Worm (Caenorhabditis elegans): Measurements from ENCODE around the gene srg-17.

The srg-17 gene

DNA sequence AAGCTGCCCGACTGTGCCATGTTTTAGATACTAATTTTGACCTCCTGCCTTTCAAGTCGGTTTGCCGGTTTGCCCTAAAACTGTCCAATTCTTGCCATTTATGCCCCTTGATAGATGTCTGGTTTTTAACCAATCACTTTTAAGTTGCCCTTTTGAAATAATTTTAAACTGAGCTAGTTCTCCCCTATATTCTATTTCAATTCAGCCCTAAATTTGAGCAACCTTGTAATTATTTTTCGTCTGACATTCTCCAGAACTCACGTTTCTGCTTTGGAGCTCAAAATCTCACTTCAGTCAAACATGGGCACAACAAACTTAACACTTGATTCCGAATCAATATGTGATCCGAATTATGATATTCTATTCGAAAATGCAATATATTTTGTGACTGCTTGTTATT is at the start of gene srg-17:
TSS of gene srg-17 (plus strand) at position 301 of the 400 bp plus-strand sequence.
- TF ChIP-seq ama-1 (optimal IDR thresholded peaks at IDR 0.05) (no peak), fos-1 (tag; optimal IDR thresholded peaks at IDR 0.05) (no peak), egl-27 (tag; optimal IDR thresholded peaks at IDR 0.05) (no peak), ztf-4 (tag; optimal IDR thresholded peaks at IDR 0.05) (no peak), gmeb-1 (tag; optimal IDR thresholded peaks at IDR 0.05) (no peak), crh-2 (tag; optimal IDR thresholded peaks at IDR 0.05) (no peak), C34F6.9 (tag; optimal IDR thresholded peaks at IDR 0.05) (no peak), dmd-4 (tag; optimal IDR thresholded peaks at IDR 0.05) (no peak), Y55F3AM.14 (GFP tag; optimal IDR thresholded peaks at IDR 0.05) (no peak), ztf-11 (tag; optimal IDR thresholded peaks at IDR 0.05) (no peak), mab-5 (tag; optimal IDR thresholded peaks at IDR 0.05) (no peak), unc-39 (tag; optimal IDR thresholded peaks at IDR 0.05) (no peak), ZK546.5 (tag; optimal IDR thresholded peaks at IDR 0.05) (no peak), nhr-6 (tag; optimal IDR thresholded peaks at IDR 0.05) (no peak), nhr-129 (tag; optimal IDR thresholded peaks at IDR 0.05) (no peak), nhr-25 (tag; optimal IDR thresholded peaks at IDR 0.05) (no peak), alr-1 (tag; optimal IDR thresholded peaks at IDR 0.05) (no peak)

- TF ChIP-seq fos-1 (tag; optimal IDR thresholded peaks at IDR 0.05) (peak; percentile 65), gmeb-1 (tag; optimal IDR thresholded peaks at IDR 0.05) (peak; percentile 37), crh-2 (tag; optimal IDR thresholded peaks at IDR 0.05) (peak; percentile 59), sma-9 (GFP tag; optimal IDR thresholded peaks at IDR 0.05) (peak; percentile 57), sma-9 (tag; optimal IDR thresholded peaks at IDR 0.05) (no peak), lin-11 (tag; optimal IDR thresholded peaks at IDR 0.05) (no peak), sma-3 (GFP tag; optimal IDR thresholded peaks at IDR 0.05) (peak; percentile 28), nhr-23 (tag; optimal IDR thresholded peaks at IDR 0.05) (no peak)
Measured at ce11 chrII:12425644-12426222, 47.8 kb upstream of the srg-17 start, which contains the start of gene daf-22. Gene daf-22 (minus strand): TSS chrII:12425694.

DNA sequence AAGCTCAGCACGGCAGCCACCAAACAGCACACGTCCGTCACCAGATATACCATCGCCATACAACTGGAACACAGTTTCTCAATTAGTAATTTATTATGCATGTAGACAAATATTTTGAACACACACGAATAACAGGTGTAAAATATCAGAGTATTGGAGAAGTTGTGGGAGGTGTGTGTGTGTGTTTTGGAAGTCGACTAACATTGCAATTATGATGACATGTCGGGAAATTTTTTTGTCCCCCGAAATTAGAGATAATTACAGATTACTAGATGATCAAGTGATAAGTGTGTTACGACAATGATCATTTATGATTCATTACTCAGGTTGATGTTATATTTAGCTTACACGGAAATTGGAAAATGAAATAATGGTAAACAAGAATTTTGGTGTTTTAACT is 43.8 kb upstream of the srg-17 start, which contains the start of gene Y57A10C.8:
TSS of gene Y57A10C.8 (minus strand) at position 101 of the 400 bp plus-strand sequence.
- TF ChIP-seq nhr-6 (tag; optimal IDR thresholded peaks at IDR 0.05) (no peak), nhr-237 (tag; optimal IDR thresholded peaks at IDR 0.05) (no peak), elt-3 (tag; optimal IDR thresholded peaks at IDR 0.05) (no peak), zag-1 (tag; optimal IDR thresholded peaks at IDR 0.05) (no peak), mdl-1 (tag; optimal IDR thresholded peaks at IDR 0.05) (no peak), C34F6.9 (tag; optimal IDR thresholded peaks at IDR 0.05) (no peak), fos-1 (tag; optimal IDR thresholded peaks at IDR 0.05) (no peak), ceh-16 (tag; optimal IDR thresholded peaks at IDR 0.05) (no peak), nhr-12 (tag; optimal IDR thresholded peaks at IDR 0.05) (no peak), gmeb-1 (tag; optimal IDR thresholded peaks at IDR 0.05) (no peak), nhr-11 (tag; optimal IDR thresholded peaks at IDR 0.05) (no peak), nhr-10 (tag; optimal IDR thresholded peaks at IDR 0.05) (no peak), ama-1 (optimal IDR thresholded peaks at IDR 0.05) (no peak), sem-4 (tag; optimal IDR thresholded peaks at IDR 0.05) (no peak), sma-3 (GFP tag; optimal IDR thresholded peaks at IDR 0.05) (no peak), ztf-11 (tag; optimal IDR thresholded peaks at IDR 0.05) (no peak), unc-55 (GFP tag; optimal IDR thresholded peaks at IDR 0.05) (no peak), alr-1 (tag; optimal IDR thresholded peaks at IDR 0.05) (no peak), skn-1 (tag; optimal IDR thresholded peaks at IDR 0.05) (no peak), F13H6.1 (tag; optimal IDR thresholded peaks at IDR 0.05) (no peak)

ce11 chrII:12432356-12432755 is 41.1 kb upstream of the srg-17 start, which contains the start of gene dct-12:
Gene dct-12 (minus strand): TSS chrII:12432456.
- TF ChIP-seq fos-1 (tag; optimal IDR thresholded peaks at IDR 0.05) (no peak), ztf-1 (GFP tag; conservative IDR thresholded peaks at IDR 0.05) (no peak), unc-39 (tag; optimal IDR thresholded peaks at IDR 0.05) (no peak), ama-1 (optimal IDR thresholded peaks at IDR 0.05) (no peak)

Data from whole organism, L2 larva.